Fruit fly (Drosophila melanogaster) whole organism, wandering third instar larva: ENCODE data around the gene CG7945.

Experiments used
- Abd-B ChIP-seq: fragments of >200 bp; optimal IDR thresholded peaks from 2 replicates; lab custom pipeline; 2017; ENCODE audit warnings: missing biosample characterization, missing genetic modification characterization
- CG32264 ChIP-seq: fragments of 200-800 bp; sonication (Bioruptor generic); optimal IDR thresholded peaks from 2 replicates; lab custom pipeline; 2016; ENCODE audit warnings: missing biosample characterization, missing genetic modification characterization
- CG9705 ChIP-seq: fragments of 200-800 bp; sonication (Bioruptor generic); optimal IDR thresholded peaks from 2 replicates; lab custom pipeline; 2018; ENCODE audit warnings: missing biosample characterization, mild to moderate bottlenecking, missing genetic modification characterization
- CrebA ChIP-seq: fragments of 200-800 bp; sonication (Bioruptor generic); optimal IDR thresholded peaks from 2 replicates; lab custom pipeline; 2016; ENCODE audit warnings: missing biosample characterization, mild to moderate bottlenecking, missing genetic modification characterization, borderline replicate concordance
- Dfd ChIP-seq: fragments of >200 bp; optimal IDR thresholded peaks from 2 replicates; lab custom pipeline; 2017; ENCODE audit warnings: missing biosample characterization, missing genetic modification characterization
- Dif ChIP-seq: fragments of 200-275, 200-300 bp; sonication (Bioruptor generic); optimal IDR thresholded peaks from 2 replicates; lab custom pipeline; 2018; ENCODE audit warnings: missing biosample characterization, missing genetic modification characterization; ENCODE audit not compliant: partially characterized antibody
- GATAd ChIP-seq: sonication (Bioruptor generic); optimal IDR thresholded peaks from 2 replicates; lab custom pipeline; 2016; ENCODE audit warnings: missing biosample characterization, missing genetic modification characterization
- HLH106 ChIP-seq: fragments of 200-800 bp; optimal IDR thresholded peaks from 3 replicates; lab custom pipeline; 2019; ENCODE audit warnings: missing biosample characterization, mild to moderate bottlenecking, missing genetic modification characterization, moderate library complexity
- Hnf4 ChIP-seq: fragments of 200-800 bp; sonication (Bioruptor generic); optimal IDR thresholded peaks from 2 replicates; lab custom pipeline; 2016; ENCODE audit warnings: missing biosample characterization, mild to moderate bottlenecking, missing genetic modification characterization
- Hr78 ChIP-seq: fragments of >200 bp; optimal IDR thresholded peaks from 2 replicates; lab custom pipeline; 2017; ENCODE audit warnings: missing biosample characterization, missing genetic modification characterization
- Hr83 ChIP-seq: fragments of 200-300 bp; sonication (Bioruptor generic); optimal IDR thresholded peaks from 2 replicates; lab custom pipeline; 2016; ENCODE audit warnings: missing biosample characterization, mild to moderate bottlenecking, missing genetic modification characterization, moderate library complexity; ENCODE audit not compliant: poor library complexity, severe bottlenecking
- Jra ChIP-seq: sonication (Bioruptor generic); optimal IDR thresholded peaks from 2 replicates; lab custom pipeline; 2016; ENCODE audit warnings: missing biosample characterization, missing genetic modification characterization
- Mio ChIP-seq: sonication (Bioruptor generic); optimal IDR thresholded peaks from 2 replicates; lab custom pipeline; 2016; ENCODE audit warnings: missing biosample characterization, missing genetic modification characterization
- Myc ChIP-seq: fragments of >200 bp; optimal IDR thresholded peaks from 2 replicates; lab custom pipeline; 2017
- N ChIP-seq: fragments of >200 bp; optimal IDR thresholded peaks from 2 replicates; lab custom pipeline; 2018; ENCODE audit warnings: missing biosample characterization, missing external identifiers, missing genetic modification characterization
- OdsH ChIP-seq: fragments of 200-800 bp; sonication (Bioruptor generic); optimal IDR thresholded peaks from 2 replicates; lab custom pipeline; 2016; ENCODE audit warnings: missing biosample characterization, mild to moderate bottlenecking, missing genetic modification characterization
- Rel ChIP-seq, 2 experiments: fragments of 200-800 bp; sonication (Bioruptor generic) in 1 of 2; optimal IDR thresholded peaks; 2 replicates in 1 of 2; 3 replicates in 1 of 2; lab custom pipeline; 2016 to 2019; ENCODE audit warnings: mild to moderate bottlenecking in 2 of 2, missing biosample characterization in 2 of 2, missing genetic modification characterization in 2 of 2, moderate library complexity in 1 of 2
- Sp1 ChIP-seq: fragments of 200-800 bp; sonication (Bioruptor generic); optimal IDR thresholded peaks from 3 replicates; lab custom pipeline; 2019; ENCODE audit warnings: missing biosample characterization, mild to moderate bottlenecking, missing genetic modification characterization, moderate library complexity
- Vsx2 ChIP-seq: fragments of 200-300, 225-300 bp; sonication (Bioruptor generic); optimal IDR thresholded peaks from 2 replicates; lab custom pipeline; 2018; ENCODE audit warnings: missing biosample characterization, missing genetic modification characterization; ENCODE audit not compliant: partially characterized antibody
- br ChIP-seq: fragments of 200-800 bp; sonication (Bioruptor generic); optimal IDR thresholded peaks from 2 replicates; lab custom pipeline; 2016; ENCODE audit warnings: missing biosample characterization, missing genetic modification characterization
- brk ChIP-seq: fragments of 200-800 bp; sonication (Bioruptor generic); optimal IDR thresholded peaks from 2 replicates; lab custom pipeline; 2016; ENCODE audit warnings: missing biosample characterization, mild to moderate bottlenecking, missing genetic modification characterization
- dl ChIP-seq, 2 experiments: fragments of 175-275, 200-275 bp in 1 of 2; fragments of 200-275 bp in 1 of 2; sonication (Bioruptor generic); optimal IDR thresholded peaks; lab custom pipeline; 2018; ENCODE audit warnings: mild to moderate bottlenecking in 2 of 2, missing biosample characterization in 2 of 2, missing genetic modification characterization in 2 of 2, moderate library complexity in 2 of 2; ENCODE audit not compliant: partially characterized antibody in 2 of 2, insufficient read depth in 1 of 2
- dmrt93B ChIP-seq: fragments of 200-800 bp; sonication (Bioruptor generic); optimal IDR thresholded peaks from 2 replicates; lab custom pipeline; 2018; ENCODE audit warnings: missing biosample characterization, mild to moderate bottlenecking, missing genetic modification characterization
- dsf ChIP-seq: sonication (Bioruptor generic); optimal IDR thresholded peaks from 2 replicates; lab custom pipeline; 2016; ENCODE audit warnings: missing biosample characterization, missing genetic modification characterization, borderline replicate concordance
- ey ChIP-seq: fragments of 200-800 bp; sonication (Bioruptor generic); optimal IDR thresholded peaks from 2 replicates; lab custom pipeline; 2016; ENCODE audit warnings: missing biosample characterization, missing genetic modification characterization
- foxo ChIP-seq, 2 experiments: fragments of 200-800 bp; sonication (Bioruptor generic); optimal IDR thresholded peaks; 2 replicates in 1 of 2; 3 replicates in 1 of 2; lab custom pipeline; 2016 to 2017; ENCODE audit warnings: missing biosample characterization in 2 of 2, missing genetic modification characterization in 2 of 2
- fru ChIP-seq: fragments of 200-800 bp; sonication (Bioruptor generic); optimal IDR thresholded peaks from 3 replicates; lab custom pipeline; 2016; ENCODE audit warnings: missing biosample characterization, mild to moderate bottlenecking, missing genetic modification characterization
- h ChIP-seq: fragments of 200-800 bp; sonication (Bioruptor generic); optimal IDR thresholded peaks from 3 replicates; lab custom pipeline; 2016; ENCODE audit warnings: missing biosample characterization, mild to moderate bottlenecking, missing genetic modification characterization
- jim ChIP-seq: fragments of 175-275, 200-325 bp; sonication (Bioruptor generic); optimal IDR thresholded peaks from 2 replicates; lab custom pipeline; 2016; ENCODE audit warnings: missing biosample characterization, mild to moderate bottlenecking, missing genetic modification characterization
- lola ChIP-seq: fragments of >200 bp; optimal IDR thresholded peaks from 2 replicates; lab custom pipeline; 2017; ENCODE audit warnings: missing biosample characterization, missing genetic modification characterization
- pan ChIP-seq: fragments of >200 bp; optimal IDR thresholded peaks from 2 replicates; lab custom pipeline; 2017
- psq ChIP-seq: fragments of 200-800 bp; sonication (Bioruptor generic); optimal IDR thresholded peaks from 3 replicates; lab custom pipeline; 2017; ENCODE audit warnings: missing biosample characterization, mild to moderate bottlenecking, missing genetic modification characterization, moderate library complexity
- rgr ChIP-seq: fragments of 200-800 bp; sonication (Bioruptor generic); optimal IDR thresholded peaks from 3 replicates; lab custom pipeline; 2016; ENCODE audit warnings: missing biosample characterization, mild to moderate bottlenecking, missing genetic modification characterization
- sage ChIP-seq: fragments of 200-800 bp; sonication (Bioruptor generic); optimal IDR thresholded peaks from 2 replicates; lab custom pipeline; 2016; ENCODE audit warnings: missing biosample characterization, mild to moderate bottlenecking, missing genetic modification characterization
- sv ChIP-seq: fragments of 200-800 bp; sonication (Bioruptor generic); optimal IDR thresholded peaks from 3 replicates; lab custom pipeline; 2016; ENCODE audit warnings: missing biosample characterization, missing genetic modification characterization
- tai ChIP-seq: sonication (Bioruptor generic); optimal IDR thresholded peaks from 2 replicates; lab custom pipeline; 2016; ENCODE audit warnings: missing biosample characterization, missing genetic modification characterization
- usp ChIP-seq: fragments of >200 bp; optimal IDR thresholded peaks from 2 replicates; lab custom pipeline; 2017; ENCODE audit warnings: missing biosample characterization, missing genetic modification characterization
- woc ChIP-seq: sonication (Bioruptor generic); optimal IDR thresholded peaks from 2 replicates; lab custom pipeline; 2016; ENCODE audit warnings: missing biosample characterization, mild to moderate bottlenecking, missing genetic modification characterization

CG7945 gene

dm6 chr3L:15534274-15535227, 10.6 kb upstream of the CG7945 start:
- TF ChIP-seq woc (peak; percentile 95), usp (no peak), fru (GFP tag; lab: Kevin White, UChicago) (peak; percentile 71), N (no peak), foxo (GFP tag; optimal IDR thresholded peaks at IDR 0.05; lab: Kevin White, UChicago) (peak; percentile 32 to 76), OdsH (GFP tag; lab: Kevin White, UChicago) (peak; percentile 64), Myc (no peak), dsf (GFP tag; lab: Kevin White, UChicago) (no peak), sage (no peak), Abd-B (no peak), tai (peak; percentile 75), Jra (peak; percentile 23), Hnf4 (GFP tag; lab: Kevin White, UChicago) (peak; percentile 75), rgr (GFP tag; lab: Kevin White, UChicago) (peak; percentile 58), pan (peak; percentile 89), CG9705 (peak; percentile 32), Sp1 (GFP tag; lab: Kevin White, UChicago) (peak; percentile 88), GATAd (GFP tag; lab: Kevin White, UChicago) (no peak), Dfd (no peak), psq (GFP tag; lab: Kevin White, UChicago) (peak; percentile 69), HLH106 (peak; percentile 77), Vsx2 (GFP tag; lab: Kevin White, UChicago) (no peak), h (GFP tag; lab: Kevin White, UChicago) (peak; percentile 57), ey (GFP tag; lab: Kevin White, UChicago) (peak; percentile 75), lola (GFP tag; lab: Kevin White, UChicago) (no peak), CG32264 (GFP tag; lab: Kevin White, UChicago) (no peak), Hr78 (GFP tag; lab: Kevin White, UChicago) (no peak), Rel (GFP tag; optimal IDR thresholded peaks at IDR 0.05; lab: Kevin White, UChicago) (no peak), Rel (tag; optimal IDR thresholded peaks at IDR 0.05; lab: Kevin White, UChicago) (peak; percentile 15), CrebA (GFP tag; lab: Kevin White, UChicago) (peak; percentile 31), dl (GFP tag; optimal IDR thresholded peaks at IDR 0.05; lab: Kevin White, UChicago; ENCODE audit: insufficient read depth in 1 of 2, partially characterized antibody in 2 of 2) (peak; percentile 53 to 59), Hr83 (GFP tag; lab: Kevin White, UChicago) (no peak), dmrt93B (GFP tag; lab: Kevin White, UChicago) (peak; percentile 78), jim (GFP tag; lab: Kevin White, UChicago) (no peak), brk (GFP tag; lab: Kevin White, UChicago) (no peak), br (GFP tag; lab: Kevin White, UChicago) (peak; percentile 65), Mio (GFP tag; lab: Kevin White, UChicago) (no peak), Dif (peak; percentile 88), sv (peak; percentile 54)
- TF ChIP-seq, all 38 proteins: peak for 22

dm6 chr3L:15533402-15534129, 9.6 kb upstream of the CG7945 start:
- TF ChIP-seq dmrt93B (GFP tag; lab: Kevin White, UChicago): peak; percentile 84
- TF ChIP-seq woc: peak; percentile 93
- TF ChIP-seq fru (GFP tag; lab: Kevin White, UChicago): peak; percentile 92
- peak; percentile 23 for TF ChIP-seq Mio (GFP tag; lab: Kevin White, UChicago)
- peak; percentile 86 for TF ChIP-seq Sp1 (GFP tag; lab: Kevin White, UChicago)
- TF ChIP-seq jim (GFP tag; lab: Kevin White, UChicago): no peak
- peak; percentile 92 for TF ChIP-seq br (GFP tag; lab: Kevin White, UChicago)
- TF ChIP-seq sage: peak; percentile 76
- TF ChIP-seq CrebA (GFP tag; lab: Kevin White, UChicago): peak; percentile 60
- peak; percentile 45 for TF ChIP-seq Rel (GFP tag; optimal IDR thresholded peaks at IDR 0.05; lab: Kevin White, UChicago)
- peak; percentile 84 for TF ChIP-seq Rel (tag; optimal IDR thresholded peaks at IDR 0.05; lab: Kevin White, UChicago)
- peak; percentile 93 for TF ChIP-seq ey (GFP tag; lab: Kevin White, UChicago)
- TF ChIP-seq Myc: no peak
- TF ChIP-seq Jra: peak; percentile 62
- no peak for TF ChIP-seq usp
- TF ChIP-seq foxo (GFP tag; optimal IDR thresholded peaks at IDR 0.05; lab: Kevin White, UChicago): peak; percentile 59 to 92
- no peak for TF ChIP-seq Vsx2 (GFP tag; lab: Kevin White, UChicago)
- TF ChIP-seq Dif: peak; percentile 1
- peak; percentile 55 for TF ChIP-seq CG32264 (GFP tag; lab: Kevin White, UChicago)
- no peak for TF ChIP-seq lola (GFP tag; lab: Kevin White, UChicago)
- peak; percentile 89 for TF ChIP-seq HLH106
- TF ChIP-seq Hnf4 (GFP tag; lab: Kevin White, UChicago): peak; percentile 63
- TF ChIP-seq pan: no peak
- no peak for TF ChIP-seq Hr78 (GFP tag; lab: Kevin White, UChicago)
- peak; percentile 89 for TF ChIP-seq rgr (GFP tag; lab: Kevin White, UChicago)
- no peak for TF ChIP-seq dl (GFP tag; optimal IDR thresholded peaks at IDR 0.05; lab: Kevin White, UChicago; ENCODE audit: insufficient read depth in 1 of 2, partially characterized antibody in 2 of 2)
- TF ChIP-seq Dfd: no peak
- peak; percentile 93 for TF ChIP-seq h (GFP tag; lab: Kevin White, UChicago)
- TF ChIP-seq GATAd (GFP tag; lab: Kevin White, UChicago): no peak
- no peak for TF ChIP-seq N
- TF ChIP-seq dsf (GFP tag; lab: Kevin White, UChicago): no peak
- no peak for TF ChIP-seq sv
- TF ChIP-seq brk (GFP tag; lab: Kevin White, UChicago): peak; percentile 8
- TF ChIP-seq CG9705: peak; percentile 65
- TF ChIP-seq Hr83 (GFP tag; lab: Kevin White, UChicago): no peak
- peak; percentile 92 for TF ChIP-seq OdsH (GFP tag; lab: Kevin White, UChicago)
